Fruit fly (Drosophila melanogaster) whole organism, pupa: Measurements from ENCODE around the gene hwt.
A peak's percentile ranks its signal among the peaks of the same experiment; 100 is the strongest.

Source experiments
- CG10348 ChIP-seq: fragments of 200-800 bp; sonication (Bioruptor generic); IDR thresholded peaks from 2 replicates; pipeline ENCODE4 v1.3.6; 2022; ENCODE audit warnings: missing biosample characterization, missing genetic modification characterization
- CG12605 ChIP-seq: fragments of 200-800 bp; sonication (Bioruptor generic); IDR thresholded peaks from 2 replicates; pipeline ENCODE4 v1.3.6; 2022; ENCODE audit warnings: missing biosample characterization, missing genetic modification characterization
- CG13204 ChIP-seq: fragments of 200-800 bp; sonication (Bioruptor generic); optimal IDR thresholded peaks from 2 replicates; lab custom pipeline; 2018; ENCODE audit warnings: missing biosample characterization, mild to moderate bottlenecking, missing genetic modification characterization, moderate library complexity
- CG14655 ChIP-seq: fragments of 200-800 bp; sonication (Bioruptor generic); optimal IDR thresholded peaks from 3 replicates; lab custom pipeline; 2017; ENCODE audit warnings: mild to moderate bottlenecking, missing biosample characterization, missing genetic modification reagents, missing genetic modification characterization
- CG15710 ChIP-seq: fragments of 200-800 bp; sonication (Bioruptor generic); optimal IDR thresholded peaks from 2 replicates; lab custom pipeline; 2018; ENCODE audit warnings: missing biosample characterization, mild to moderate bottlenecking, missing genetic modification characterization, moderate library complexity
- CG17806 ChIP-seq: fragments of 200-800 bp; sonication (Bioruptor generic); optimal IDR thresholded peaks from 2 replicates; lab custom pipeline; 2018; ENCODE audit warnings: missing biosample characterization, mild to moderate bottlenecking, missing genetic modification characterization, moderate library complexity
- CG32121 ChIP-seq: fragments of 200-800 bp; sonication (Bioruptor generic); IDR thresholded peaks from 2 replicates; pipeline ENCODE4 v1.3.6; 2022; ENCODE audit warnings: missing biosample characterization, missing genetic modification characterization
- CG34367 ChIP-seq: fragments of 200-800 bp; sonication (Bioruptor generic); optimal IDR thresholded peaks from 2 replicates; lab custom pipeline; 2018; ENCODE audit warnings: missing biosample characterization, mild to moderate bottlenecking, missing genetic modification characterization
- CG4496 ChIP-seq: fragments of 200-800 bp; sonication (Bioruptor generic); IDR thresholded peaks from 3 replicates; pipeline ENCODE4 v1.3.6; 2022; ENCODE audit warnings: missing biosample characterization, missing genetic modification characterization
- CG8159 ChIP-seq: fragments of 200-800 bp; sonication (Bioruptor generic); optimal IDR thresholded peaks from 3 replicates; lab custom pipeline; 2018; ENCODE audit warnings: missing biosample characterization, mild to moderate bottlenecking, missing genetic modification characterization, moderate library complexity
- CG8301 ChIP-seq: fragments of 200-800 bp; sonication (Bioruptor generic); optimal IDR thresholded peaks from 2 replicates; lab custom pipeline; 2018; ENCODE audit warnings: missing biosample characterization, mild to moderate bottlenecking, missing genetic modification characterization
- CG9948 ChIP-seq: fragments of 200-800 bp; sonication (Bioruptor generic); optimal IDR thresholded peaks from 2 replicates; lab custom pipeline; 2018; ENCODE audit warnings: missing biosample characterization, mild to moderate bottlenecking, missing genetic modification characterization, moderate library complexity
- D1 ChIP-seq: fragments of 200-800 bp; sonication (Bioruptor generic); optimal IDR thresholded peaks from 2 replicates; lab custom pipeline; 2018; ENCODE audit warnings: missing biosample characterization, mild to moderate bottlenecking, missing genetic modification characterization, moderate library complexity
- EcR ChIP-seq: fragments of 200-800 bp; sonication (Bioruptor generic); optimal IDR thresholded peaks from 3 replicates; lab custom pipeline; 2019; ENCODE audit warnings: missing biosample characterization, missing genetic modification characterization, mild to moderate bottlenecking, moderate library complexity, missing genetic modification reagents
- Ets98B ChIP-seq: fragments of 200-800 bp; sonication (Bioruptor generic); IDR thresholded peaks from 2 replicates; pipeline ENCODE4 v1.3.6; 2022; ENCODE audit warnings: missing biosample characterization, missing genetic modification characterization
- Pif1A ChIP-seq: fragments of 200-800 bp; sonication (Bioruptor generic); optimal IDR thresholded peaks from 3 replicates; lab custom pipeline; 2016; ENCODE audit warnings: missing biosample characterization, missing genetic modification characterization
- Pif1B ChIP-seq: fragments of 200-800 bp; sonication (Bioruptor generic); optimal IDR thresholded peaks from 3 replicates; lab custom pipeline; 2016; ENCODE audit warnings: missing biosample characterization, missing genetic modification characterization
- Snoo ChIP-seq: fragments of 200-800 bp; sonication (Bioruptor generic); optimal IDR thresholded peaks from 3 replicates; lab custom pipeline; 2017; ENCODE audit warnings: missing biosample characterization, mild to moderate bottlenecking, missing genetic modification characterization, inconsistent platforms
- fd96Ca ChIP-seq: fragments of 200-800 bp; sonication (Bioruptor generic); IDR thresholded peaks from 3 replicates; pipeline ENCODE4 v1.3.6; 2022; ENCODE audit warnings: missing biosample characterization, missing genetic modification characterization
- gl ChIP-seq: fragments of 200-800 bp; sonication (Bioruptor generic); optimal IDR thresholded peaks from 2 replicates; lab custom pipeline; 2018; ENCODE audit warnings: missing biosample characterization, mild to moderate bottlenecking, missing genetic modification characterization
- rn ChIP-seq: fragments of 200-800 bp; sonication (Bioruptor generic); IDR thresholded peaks from 2 replicates; pipeline ENCODE4 v1.3.6; 2022; ENCODE audit warnings: missing biosample characterization, missing genetic modification characterization

The hwt gene

DNA sequence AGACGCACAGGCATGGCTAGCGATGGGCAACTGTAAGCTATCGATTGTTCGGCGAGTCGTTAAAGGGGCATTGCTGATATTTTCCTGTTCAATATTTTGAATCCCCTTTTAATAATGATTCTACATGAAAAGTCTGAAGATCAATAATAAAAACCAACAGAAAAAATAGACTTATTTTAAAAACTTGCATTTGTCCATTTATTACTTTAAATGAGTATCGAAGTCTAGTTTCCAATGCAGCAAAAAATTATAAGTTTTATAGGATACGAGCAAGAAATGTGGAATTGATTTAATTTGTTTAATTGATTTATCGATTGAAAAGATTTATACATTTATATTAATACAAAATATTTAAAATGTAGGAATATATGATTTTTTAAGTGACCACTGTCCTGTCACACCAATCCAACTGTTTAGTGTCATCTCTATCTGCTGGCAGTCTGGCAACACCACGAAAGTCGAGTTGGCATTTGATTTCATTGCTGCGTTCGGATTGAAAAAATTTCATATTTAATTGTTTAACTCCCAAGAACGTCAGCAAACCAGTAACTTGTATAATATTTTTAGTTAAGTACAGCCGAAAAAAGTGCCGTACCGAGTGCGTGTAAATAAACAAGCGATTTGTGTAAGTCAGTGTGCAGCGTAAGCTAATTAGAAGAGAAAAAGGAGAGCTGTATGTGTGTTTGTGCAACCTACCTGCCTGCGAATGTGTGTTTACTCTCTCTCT is 27.5 kb upstream of the hwt start, which contains the start of the genes CG1824 and Sec16:
CG1824 (minus strand) TSS at position 15 of the 727 bp plus-strand sequence.
Sec16 (plus strand) TSS at position 438 of the 727 bp plus-strand sequence.
- no peak; the same call in 2 of the 3 replicates for TF ChIP-seq CG4496 (GFP tag; lab: Robert Waterston, UW)
- no peak for TF ChIP-seq Pif1A (GFP tag; lab: Kevin White, UChicago)
- TF ChIP-seq CG14655, result no peak
- no peak for TF ChIP-seq gl (tag; lab: Kevin White, UChicago)
- no peak for TF ChIP-seq CG10348
- TF ChIP-seq Snoo (tag; lab: Kevin White, UChicago), result peak; percentile 11
- peak; percentile 11 for TF ChIP-seq CG9948 (tag; lab: Kevin White, UChicago)
- no peak for TF ChIP-seq CG17806 (tag; lab: Kevin White, UChicago)
- TF ChIP-seq CG12605 (GFP tag; lab: Robert Waterston, UW), result no peak
- no peak for TF ChIP-seq CG8301 (tag; lab: Kevin White, UChicago)
- no peak for TF ChIP-seq rn (GFP tag; lab: Robert Waterston, UW)
- TF ChIP-seq CG32121, result no peak
- TF ChIP-seq D1, result no peak
- peak; percentile 29 for TF ChIP-seq CG8159
- TF ChIP-seq CG34367 (tag; lab: Kevin White, UChicago), result no peak
- no peak for TF ChIP-seq Ets98B (GFP tag; lab: Robert Waterston, UW)
- no peak for TF ChIP-seq Pif1B (GFP tag; lab: Kevin White, UChicago)
- no peak for TF ChIP-seq EcR (GFP tag; lab: Kevin White, UChicago)
- no peak for TF ChIP-seq CG13204 (GFP tag; lab: Kevin White, UChicago)
- no peak for TF ChIP-seq fd96Ca (GFP tag; lab: Robert Waterston, UW)
- TF ChIP-seq CG15710 (tag; lab: Kevin White, UChicago), result peak; percentile 29

DNA sequence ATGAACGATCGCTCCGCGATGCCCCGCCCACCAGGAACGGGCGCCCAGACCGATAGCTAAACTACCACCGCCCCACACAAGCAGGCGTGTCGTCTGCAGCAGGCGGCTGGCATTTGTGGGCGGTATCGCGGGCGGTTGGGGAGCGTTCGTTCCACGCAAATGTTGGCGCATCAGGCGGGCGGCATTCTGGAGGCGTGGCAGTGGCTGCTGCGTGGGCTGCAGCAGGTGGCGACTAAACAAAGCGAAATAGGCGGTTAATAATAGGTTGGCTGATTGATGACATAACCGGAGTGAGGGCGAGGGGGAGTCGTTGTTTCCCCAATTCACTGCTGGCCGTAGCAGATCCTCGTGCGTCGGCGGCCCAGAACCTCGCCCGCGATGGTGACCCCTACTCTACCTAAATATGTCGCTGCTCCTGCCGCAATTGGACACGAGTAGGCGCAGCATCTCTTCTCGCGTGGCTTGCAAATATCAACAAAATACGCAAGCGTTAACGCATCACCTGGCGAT is 26.9 kb upstream of the hwt start:
- no peak for TF ChIP-seq CG32121
- TF ChIP-seq CG9948 (tag; lab: Kevin White, UChicago), result no peak
- TF ChIP-seq Snoo (tag; lab: Kevin White, UChicago), result no peak
- TF ChIP-seq EcR (GFP tag; lab: Kevin White, UChicago), result no peak

DNA sequence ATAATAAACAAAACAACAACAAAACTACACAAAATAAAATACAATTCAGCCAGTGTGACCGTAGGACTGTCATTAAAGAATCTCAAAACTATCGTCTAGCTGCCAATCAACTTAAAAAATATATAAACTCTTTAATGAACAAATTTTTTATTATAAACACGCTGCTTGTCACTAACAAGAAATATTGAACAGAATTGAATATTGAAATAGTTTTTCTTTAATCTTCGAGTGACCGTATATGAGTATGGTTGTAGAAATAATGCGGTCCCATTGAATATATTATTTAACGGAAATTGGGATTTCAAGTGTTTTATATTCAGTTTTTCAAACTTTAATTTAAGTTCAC is 23.8 kb upstream of the hwt start, which contains the start of gene LIMK1:
LIMK1 (minus strand) TSS at position 73 of the 346 bp plus-strand sequence.
- no peak for TF ChIP-seq Snoo (tag; lab: Kevin White, UChicago)
- TF ChIP-seq CG34367 (tag; lab: Kevin White, UChicago), result peak; percentile 12

DNA sequence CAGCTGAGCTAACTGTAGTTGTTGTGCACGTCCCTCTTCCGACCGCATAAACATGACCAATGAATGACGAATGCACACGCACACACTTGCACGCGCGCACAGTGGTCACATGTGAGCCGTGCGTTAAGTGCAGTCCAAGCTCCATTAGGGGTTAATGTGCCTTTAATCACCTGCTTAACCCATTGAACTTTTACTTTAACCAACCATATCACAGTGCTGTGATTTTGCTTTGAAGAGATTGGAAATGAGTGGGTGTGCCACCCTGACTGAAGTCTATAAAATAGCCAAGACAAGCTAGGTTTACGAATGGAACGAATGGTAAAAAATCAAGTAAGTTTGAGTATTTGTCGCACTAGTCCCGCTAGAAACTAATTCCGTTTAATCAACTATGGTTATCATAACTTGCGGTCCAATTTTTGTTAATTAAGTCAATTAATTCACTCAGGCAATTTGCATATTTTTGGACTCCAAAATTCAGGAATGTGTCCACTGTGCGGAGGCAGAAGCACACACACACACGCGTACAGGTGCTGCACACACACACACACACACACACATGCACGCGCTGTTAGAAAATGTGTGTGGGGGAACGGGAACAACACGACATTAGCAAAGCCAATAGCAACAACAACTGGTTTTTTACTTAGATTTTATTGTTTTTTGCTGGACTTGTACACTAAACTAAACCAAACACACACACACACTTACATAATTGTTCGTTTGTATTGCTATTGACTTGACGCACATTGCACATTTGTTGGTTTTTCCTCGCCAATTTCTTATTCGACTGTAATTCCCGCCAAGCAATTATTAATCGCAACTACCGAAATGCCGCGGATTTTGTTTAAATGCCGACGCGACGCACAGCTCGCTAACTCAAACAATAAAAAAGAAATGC is 23.2 kb upstream of the hwt start:
- no peak for TF ChIP-seq CG10348
- TF ChIP-seq Pif1B (GFP tag; lab: Kevin White, UChicago), result peak; percentile 12
- TF ChIP-seq EcR (GFP tag; lab: Kevin White, UChicago), result peak; percentile 77
- TF ChIP-seq fd96Ca (GFP tag; lab: Robert Waterston, UW), result peak; percentile 61; the same call in 2 of the 3 replicates
- TF ChIP-seq CG32121, result peak; percentile 56
- TF ChIP-seq CG15710 (tag; lab: Kevin White, UChicago), result peak; percentile 66
- TF ChIP-seq CG14655, result peak; percentile 80
- TF ChIP-seq D1, result peak; percentile 20
- no peak for TF ChIP-seq CG12605 (GFP tag; lab: Robert Waterston, UW)
- peak; percentile 73 for TF ChIP-seq CG8301 (tag; lab: Kevin White, UChicago)
- TF ChIP-seq CG34367 (tag; lab: Kevin White, UChicago), result peak; percentile 42
- TF ChIP-seq rn (GFP tag; lab: Robert Waterston, UW), result no peak
- TF ChIP-seq CG4496 (GFP tag; lab: Robert Waterston, UW), result peak; percentile 16; the same call in 2 of the 3 replicates
- peak; percentile 72 for TF ChIP-seq CG8159
- TF ChIP-seq CG13204 (GFP tag; lab: Kevin White, UChicago), result peak; percentile 45
- TF ChIP-seq CG9948 (tag; lab: Kevin White, UChicago), result peak; percentile 68
- no peak; the same call in 1 of the 2 replicates for TF ChIP-seq Ets98B (GFP tag; lab: Robert Waterston, UW)
- peak; percentile 66 for TF ChIP-seq Snoo (tag; lab: Kevin White, UChicago)
- TF ChIP-seq CG17806 (tag; lab: Kevin White, UChicago), result peak; percentile 39
- TF ChIP-seq Pif1A (GFP tag; lab: Kevin White, UChicago), result peak; percentile 73
- no peak for TF ChIP-seq gl (tag; lab: Kevin White, UChicago)

DNA sequence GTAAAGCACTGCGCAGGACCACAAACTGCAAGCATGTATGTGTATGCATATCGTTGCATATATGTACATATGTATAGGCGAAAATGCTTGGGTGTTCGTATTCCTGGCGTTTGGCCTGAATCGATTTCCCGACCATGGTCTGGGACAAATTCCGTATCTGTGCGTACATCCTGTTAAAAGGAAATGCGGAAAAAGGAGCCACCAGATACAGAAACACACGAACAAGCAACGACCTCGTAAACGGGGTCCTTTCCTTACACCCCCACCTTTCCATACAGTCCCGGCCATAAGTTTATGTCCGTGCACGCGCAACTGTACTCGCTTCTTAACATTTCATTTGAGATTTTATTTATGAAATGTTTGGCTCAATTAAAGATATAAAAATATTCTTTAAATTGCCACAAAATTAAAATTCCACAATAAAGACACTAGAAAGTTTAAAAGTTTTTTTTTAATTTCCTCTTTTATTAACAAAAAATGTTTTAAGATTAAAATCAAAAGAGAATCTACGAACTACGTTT is 15.7 kb upstream of the hwt start:
- TF ChIP-seq CG17806 (tag; lab: Kevin White, UChicago) (no peak), Pif1B (GFP tag; lab: Kevin White, UChicago) (no peak), CG34367 (tag; lab: Kevin White, UChicago) (no peak)
